Worm (Caenorhabditis elegans) whole organism, young adult: Measurements from ENCODE around the gene F27E5.8.

Experiments used
- B0035.1 ChIP-seq: sonication (generic microtip); optimal IDR thresholded peaks from 2 replicates; lab custom pipeline; 2016; ENCODE audit warnings: missing genetic modification characterization, mild to moderate bottlenecking, missing compliant biosample characterization, missing genotype, missing genetic modification reagents
- B0336.3 ChIP-seq: fragments of 200-800 bp; sonication (Bioruptor generic); IDR thresholded peaks from 2 replicates; pipeline ENCODE4 v1.3.6; 2022; ENCODE audit warnings: missing genetic modification characterization, missing compliant biosample characterization
- D2030.7 ChIP-seq: fragments of 200-800 bp; sonication (Bioruptor generic); IDR thresholded peaks from 2 replicates; pipeline ENCODE4 v1.3.6; 2022; ENCODE audit warnings: missing genetic modification reagents, missing genetic modification characterization, missing compliant biosample characterization
- F33H1.4 ChIP-seq: fragments of 200-800 bp; sonication (Bioruptor generic); IDR thresholded peaks from 2 replicates; pipeline ENCODE4 v1.3.6; 2022; ENCODE audit warnings: missing genetic modification reagents, missing genetic modification characterization, missing compliant biosample characterization
- F49E8.2 ChIP-seq: sonication (generic microtip); optimal IDR thresholded peaks from 3 replicates; lab custom pipeline; 2017; ENCODE audit warnings: missing genetic modification characterization, mild to moderate bottlenecking, missing compliant biosample characterization, antibody characterized with exemption, moderate library complexity; ENCODE audit not compliant: insufficient read depth
- F55B11.4 ChIP-seq: sonication (generic microtip); optimal IDR thresholded peaks from 2 replicates; lab custom pipeline; 2016; ENCODE audit warnings: missing compliant biosample characterization, missing genetic modification characterization, borderline replicate concordance; ENCODE audit not compliant: insufficient read depth
- T26A5.8 ChIP-seq: sonication (generic microtip); optimal IDR thresholded peaks from 2 replicates; lab custom pipeline; 2016; ENCODE audit warnings: missing genetic modification characterization, missing compliant biosample characterization
- Y53F4B.3 ChIP-seq: fragments of 200-800 bp; sonication (Bioruptor generic); IDR thresholded peaks from 2 replicates; pipeline ENCODE4 v1.3.6; 2022; ENCODE audit warnings: missing genetic modification reagents, missing genetic modification characterization, missing compliant biosample characterization
- Y95B8A.8 ChIP-seq: fragments of 200-800 bp; sonication (Bioruptor generic); IDR thresholded peaks from 2 replicates; pipeline ENCODE4 v1.3.6; 2022; ENCODE audit warnings: missing genetic modification reagents, missing genetic modification characterization, missing compliant biosample characterization
- aptf-2 ChIP-seq: fragments of 200-800 bp; sonication (Bioruptor generic); conservative IDR thresholded peaks from 2 replicates; pipeline ENCODE4 v1.3.6; 2022; ENCODE audit warnings: missing genetic modification reagents, missing genetic modification characterization, missing compliant biosample characterization
- bed-2 ChIP-seq: fragments of 200-800 bp; sonication (Bioruptor generic); IDR thresholded peaks from 2 replicates; pipeline ENCODE4 v1.3.6; 2022; ENCODE audit warnings: missing genetic modification reagents, missing genetic modification characterization, missing compliant biosample characterization
- ceh-100 ChIP-seq: fragments of 200-800 bp; sonication (Bioruptor generic); IDR thresholded peaks from 2 replicates; pipeline ENCODE4 v1.3.6; 2022; ENCODE audit warnings: missing genetic modification reagents, missing genetic modification characterization, missing compliant biosample characterization
- ceh-79 ChIP-seq: sonication (generic microtip); optimal IDR thresholded peaks from 2 replicates; lab custom pipeline; 2017; ENCODE audit warnings: mild to moderate bottlenecking, missing genetic modification characterization, missing compliant biosample characterization
- ceh-91 ChIP-seq: fragments of 200-800 bp; sonication (Bioruptor generic); IDR thresholded peaks from 2 replicates; pipeline ENCODE4 v1.3.6; 2022; ENCODE audit warnings: missing genetic modification reagents, missing genetic modification characterization, missing compliant biosample characterization
- dox-1 ChIP-seq: fragments of 200-800 bp; sonication (Bioruptor generic); IDR thresholded peaks from 2 replicates; pipeline ENCODE4 v1.3.6; 2022; ENCODE audit warnings: missing genetic modification reagents, missing genetic modification characterization, missing compliant biosample characterization
- dpl-1 ChIP-seq: fragments of 150-350 bp; optimal IDR thresholded peaks from 2 replicates; lab custom pipeline; 2014; ENCODE audit warnings: missing biosample characterization, missing genetic modification reagents, missing genetic modification characterization
- efl-1 ChIP-seq: fragments of 150-350 bp; optimal IDR thresholded peaks from 2 replicates; lab custom pipeline; 2014; ENCODE audit warnings: missing biosample characterization, missing genetic modification reagents, missing genetic modification characterization
- egrh-3 ChIP-seq: fragments of 200-800 bp; sonication (Bioruptor generic); IDR thresholded peaks from 2 replicates; pipeline ENCODE4 v1.3.6; 2022; ENCODE audit warnings: missing genetic modification reagents, missing genetic modification characterization, missing compliant biosample characterization
- ekl-4 ChIP-seq: fragments of 200-800 bp; sonication (Bioruptor generic); IDR thresholded peaks from 2 replicates; pipeline ENCODE4 v1.3.6; 2022; ENCODE audit warnings: missing genetic modification reagents, missing genetic modification characterization, missing compliant biosample characterization
- ets-4 ChIP-seq: fragments of 200-800 bp; sonication (Bioruptor generic); optimal IDR thresholded peaks from 2 replicates; lab custom pipeline; 2018; ENCODE audit warnings: mild to moderate bottlenecking, missing genetic modification characterization, missing compliant biosample characterization
- hmg-20 ChIP-seq: fragments of 200-800 bp; sonication (Bioruptor generic); IDR thresholded peaks from 2 replicates; pipeline ENCODE4 v1.3.6; 2022; ENCODE audit warnings: missing genetic modification reagents, missing genetic modification characterization, missing compliant biosample characterization
- lag-1 ChIP-seq: fragments of 200-800 bp; sonication (Bioruptor generic); IDR thresholded peaks from 2 replicates; pipeline ENCODE4 v1.3.6; 2022; ENCODE audit warnings: missing genetic modification reagents, missing genetic modification characterization, missing compliant biosample characterization
- let-526 ChIP-seq: fragments of 200-800 bp; sonication (Bioruptor generic); IDR thresholded peaks from 2 replicates; pipeline ENCODE4 v1.3.6; 2022; ENCODE audit warnings: missing genetic modification reagents, missing genetic modification characterization, missing compliant biosample characterization
- lin-40 ChIP-seq: sonication (generic microtip); optimal IDR thresholded peaks from 2 replicates; lab custom pipeline; 2016; ENCODE audit warnings: missing genetic modification characterization, mild to moderate bottlenecking, missing compliant biosample characterization, missing genotype, missing genetic modification reagents
- lin-54 ChIP-seq: fragments of 200-800 bp; sonication (Bioruptor generic); optimal IDR thresholded peaks from 2 replicates; lab custom pipeline; 2018; ENCODE audit warnings: mild to moderate bottlenecking, missing genetic modification characterization, missing compliant biosample characterization
- lir-1 ChIP-seq: fragments of 200-800 bp; sonication (Bioruptor generic); conservative IDR thresholded peaks from 2 replicates; pipeline ENCODE4 v1.3.6; 2022; ENCODE audit warnings: missing genetic modification reagents, missing genetic modification characterization, missing compliant biosample characterization
- lsl-1 ChIP-seq: fragments of 200-800 bp; sonication (Bioruptor generic); optimal IDR thresholded peaks from 2 replicates; lab custom pipeline; 2018; ENCODE audit warnings: mild to moderate bottlenecking, missing genetic modification characterization, moderate library complexity, missing compliant biosample characterization
- lsy-27 ChIP-seq: sonication (generic microtip); optimal IDR thresholded peaks from 2 replicates; lab custom pipeline; 2017; ENCODE audit warnings: missing genetic modification characterization, mild to moderate bottlenecking, missing compliant biosample characterization, antibody characterized with exemption, missing genotype, borderline replicate concordance; ENCODE audit not compliant: insufficient read depth
- madf-10 ChIP-seq: sonication (generic microtip); optimal IDR thresholded peaks from 2 replicates; lab custom pipeline; 2016; ENCODE audit warnings: mild to moderate bottlenecking, missing genetic modification characterization, missing compliant biosample characterization
- madf-3 ChIP-seq: fragments of 200-800 bp; sonication (Bioruptor generic); IDR thresholded peaks from 2 replicates; pipeline ENCODE4 v1.3.6; 2022; ENCODE audit warnings: missing genetic modification reagents, missing genetic modification characterization, missing compliant biosample characterization
- madf-6 ChIP-seq: fragments of 200-800 bp; sonication (Bioruptor generic); IDR thresholded peaks from 2 replicates; pipeline ENCODE4 v1.3.6; 2022; ENCODE audit warnings: missing genetic modification reagents, missing genetic modification characterization, missing compliant biosample characterization
- nfya-2 ChIP-seq: fragments of 200-800 bp; sonication (Bioruptor generic); IDR thresholded peaks from 2 replicates; pipeline ENCODE4 v1.3.6; 2022; ENCODE audit warnings: missing genetic modification reagents, missing genetic modification characterization, missing compliant biosample characterization
- nhr-120 ChIP-seq: fragments of 200-800 bp; sonication (Bioruptor generic); IDR thresholded peaks from 2 replicates; pipeline ENCODE4 v1.3.6; 2022; ENCODE audit warnings: missing genetic modification characterization, missing compliant biosample characterization
- nhr-179 ChIP-seq: sonication (generic microtip); optimal IDR thresholded peaks from 2 replicates; lab custom pipeline; 2016; ENCODE audit warnings: mild to moderate bottlenecking, missing genetic modification characterization, missing compliant biosample characterization
- nhr-27 ChIP-seq: fragments of 200-800 bp; sonication (Bioruptor generic); optimal IDR thresholded peaks from 2 replicates; lab custom pipeline; 2018; ENCODE audit warnings: mild to moderate bottlenecking, missing genetic modification characterization, moderate library complexity, missing compliant biosample characterization
- nhr-90 ChIP-seq: sonication (generic microtip); optimal IDR thresholded peaks from 2 replicates; lab custom pipeline; 2016; ENCODE audit warnings: missing genotype, mild to moderate bottlenecking, missing genetic modification characterization, missing compliant biosample characterization
- rec-8 ChIP-seq, 2 experiments: sonication (generic microtip); optimal IDR thresholded peaks; 2 replicates each; lab custom pipeline; 2016; ENCODE audit warnings: mild to moderate bottlenecking in 2 of 2, missing genetic modification characterization in 2 of 2, missing genetic modification reagents in 2 of 2, missing genotype in 2 of 2, missing biosample characterization in 1 of 2, missing compliant biosample characterization in 1 of 2, moderate library complexity in 1 of 2
- sdz-38 ChIP-seq: sonication (generic microtip); optimal IDR thresholded peaks from 2 replicates; lab custom pipeline; 2016; ENCODE audit warnings: missing genotype, missing genetic modification characterization, missing compliant biosample characterization
- sea-2 ChIP-seq: fragments of 200-800 bp; sonication (Bioruptor generic); IDR thresholded peaks from 2 replicates; pipeline ENCODE4 v1.3.6; 2022; ENCODE audit warnings: missing genetic modification characterization, missing compliant biosample characterization
- snpc-1.3 ChIP-seq: sonication (generic microtip); optimal IDR thresholded peaks from 2 replicates; lab custom pipeline; 2017; ENCODE audit warnings: missing genetic modification characterization, mild to moderate bottlenecking, missing compliant biosample characterization, antibody characterized with exemption, moderate library complexity, missing genotype, missing genetic modification reagents; ENCODE audit not compliant: insufficient read depth
- snpc-3.4 ChIP-seq: sonication (generic microtip); optimal IDR thresholded peaks from 2 replicates; lab custom pipeline; 2017; ENCODE audit warnings: missing genetic modification characterization, mild to moderate bottlenecking, missing compliant biosample characterization, antibody characterized with exemption, moderate library complexity, missing genotype, missing genetic modification reagents
- sptf-2 ChIP-seq: fragments of 200-800 bp; sonication (Bioruptor generic); optimal IDR thresholded peaks from 2 replicates; lab custom pipeline; 2018; ENCODE audit warnings: mild to moderate bottlenecking, missing genetic modification characterization, missing compliant biosample characterization
- unc-130 ChIP-seq: sonication (generic microtip); optimal IDR thresholded peaks from 2 replicates; lab custom pipeline; 2016; ENCODE audit warnings: missing genetic modification reagents, missing genetic modification characterization, missing compliant biosample characterization
- ztf-28 ChIP-seq: fragments of 200-800 bp; sonication (Bioruptor generic); IDR thresholded peaks from 2 replicates; pipeline ENCODE4 v1.3.6; 2022; ENCODE audit warnings: missing genetic modification reagents, missing genetic modification characterization, missing compliant biosample characterization

The F27E5.8 gene

DNA sequence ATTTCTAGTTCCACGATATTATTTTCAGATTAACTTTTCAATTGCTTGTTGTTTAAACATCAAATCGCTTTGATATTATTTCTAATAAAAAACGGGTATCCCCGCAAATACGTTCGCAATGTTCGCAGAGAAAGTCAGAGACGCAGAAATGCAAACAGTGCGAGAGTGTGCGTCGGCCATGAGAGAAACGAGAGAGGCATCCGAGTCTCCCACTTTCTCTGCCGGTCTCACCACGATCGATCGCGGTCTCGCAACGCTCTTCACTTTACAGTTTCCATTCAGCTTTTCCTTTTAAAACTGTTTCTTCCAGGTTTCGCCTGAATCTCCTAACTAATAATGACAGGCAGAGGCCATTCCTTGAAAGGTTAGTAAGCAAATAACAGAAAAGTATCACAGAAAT lies 47.0 kb upstream of the F27E5.8 start, which contains the start of gene F33H1.4 (continued):
- TF ChIP-seq nhr-120 (no peak), lin-54 (GFP tag; lab: Kevin White, UChicago) (peak; percentile 45), ets-4 (no peak), ztf-28 (GFP tag; lab: Robert Waterston, UW) (no peak), ceh-100 (peak; percentile 12; the same call in 1 of the 2 replicates), hmg-20 (GFP tag; lab: Robert Waterston, UW) (no peak), madf-10 (peak; percentile 6), ekl-4 (GFP tag; lab: Robert Waterston, UW) (peak; percentile 62; the same call in 1 of the 2 replicates), sptf-2 (no peak), dox-1 (GFP tag; lab: Robert Waterston, UW) (peak; percentile 5; the same call in 1 of the 2 replicates)
- TF ChIP-seq, all 124 proteins: peak for 30

DNA sequence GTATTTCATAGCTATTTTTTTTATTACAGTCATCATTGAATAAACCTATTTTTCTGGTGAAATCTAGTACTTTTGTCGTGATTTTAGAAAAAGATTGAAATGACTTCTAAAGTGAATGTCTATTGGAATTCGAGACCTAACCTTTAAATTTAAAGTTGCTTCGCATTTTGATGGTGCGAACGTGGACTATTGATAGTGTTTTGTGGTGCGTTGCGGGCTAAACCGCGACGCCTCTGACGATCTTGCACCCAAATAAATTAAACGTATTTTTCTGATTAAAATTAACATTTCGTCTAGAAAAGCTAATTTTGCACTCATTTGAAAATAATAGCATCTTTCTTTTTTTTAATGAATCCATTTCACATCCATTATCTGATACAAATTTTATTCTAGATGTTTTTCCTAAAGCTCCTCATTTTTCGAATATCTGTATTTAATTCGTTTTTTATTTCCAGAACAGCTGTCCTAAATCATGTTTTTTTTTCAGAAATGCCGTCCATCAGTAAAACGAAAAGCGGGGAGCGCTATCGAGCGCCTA lies 45.2 kb upstream of the F27E5.8 start, which contains the start of gene wbp-11:
wbp-11 (plus strand) TSS at position 488 of the 538 bp plus-strand sequence.
- TF ChIP-seq lsl-1 (GFP tag; lab: Kevin White, UChicago) (peak; percentile 4), F49E8.2 (tag; lab: Kevin White, UChicago) (peak; percentile 25), ceh-100 (0 out of 2 replicates have a peak, but pooled peaks have one; percentile 24), lin-54 (GFP tag; lab: Kevin White, UChicago) (peak; percentile 0), rec-8 (tag; optimal IDR thresholded peaks at IDR 0.05; lab: Kevin White, UChicago) (no peak), madf-6 (GFP tag; lab: Robert Waterston, UW) (peak; percentile 52; the same call in 1 of the 2 replicates), hmg-20 (GFP tag; lab: Robert Waterston, UW) (no peak), efl-1 (peak; percentile 23), madf-3 (GFP tag; lab: Robert Waterston, UW) (peak; percentile 90), nhr-90 (tag; lab: Kevin White, UChicago) (no peak), Y53F4B.3 (no peak), D2030.7 (GFP tag; lab: Robert Waterston, UW) (peak; percentile 39; the same call in 1 of the 2 replicates), lsy-27 (tag; lab: Kevin White, UChicago) (no peak), F33H1.4 (GFP tag; lab: Robert Waterston, UW) (0 out of 2 replicates have a peak, but pooled peaks have one; percentile 22)

DNA sequence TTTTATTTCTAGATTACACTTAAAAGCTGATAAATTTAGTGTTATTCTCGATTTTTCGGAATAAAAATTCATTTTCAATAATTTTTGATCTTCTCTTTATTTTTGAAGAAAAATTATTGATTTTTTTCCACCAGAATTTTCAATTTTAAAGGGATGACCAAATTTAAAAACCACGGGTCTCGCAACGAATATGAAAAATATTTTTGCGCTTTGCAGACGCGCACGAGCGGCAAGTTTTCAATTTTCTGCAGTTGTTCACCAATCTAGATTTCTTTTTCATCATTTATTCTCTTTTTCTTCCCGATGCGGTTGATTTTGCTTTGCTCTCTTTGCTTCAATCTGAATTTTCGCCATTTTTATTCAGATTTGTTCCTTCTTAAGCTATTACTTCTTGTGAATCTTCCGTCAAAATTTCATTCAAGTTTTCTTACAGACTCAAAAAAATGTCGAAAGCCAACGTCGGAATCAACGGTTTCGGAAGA lies 43.6 kb upstream of the F27E5.8 start, which contains the start of gene gpd-4:
gpd-4 (plus strand) TSS at position 432 of the 482 bp plus-strand sequence.
- TF ChIP-seq nhr-120 (no peak), B0035.1 (tag; lab: Kevin White, UChicago) (no peak), snpc-1.3 (tag; lab: Kevin White, UChicago) (no peak), D2030.7 (GFP tag; lab: Robert Waterston, UW) (0 out of 2 replicates have a peak, but pooled peaks have one; percentile 40), nhr-27 (tag; lab: Kevin White, UChicago) (no peak), nhr-179 (tag; lab: Kevin White, UChicago) (no peak), Y95B8A.8 (GFP tag; lab: Robert Waterston, UW) (no peak), F55B11.4 (tag; lab: Kevin White, UChicago) (no peak), let-526 (GFP tag; lab: Robert Waterston, UW) (no peak), lin-40 (tag; lab: Kevin White, UChicago) (no peak), snpc-3.4 (tag; lab: Kevin White, UChicago) (peak; percentile 7), ceh-79 (no peak), egrh-3 (no peak), T26A5.8 (no peak), unc-130 (GFP tag; lab: Kevin White, UChicago) (no peak), lag-1 (no peak), sdz-38 (tag; lab: Kevin White, UChicago) (no peak), bed-2 (no peak), nfya-2 (GFP tag; lab: Robert Waterston, UW) (no peak), ceh-91 (peak; percentile 82), dpl-1 (GFP tag; lab: Kevin White, UChicago) (peak; percentile 31), aptf-2 (GFP tag; lab: Robert Waterston, UW) (no peak), sea-2 (GFP tag; lab: Robert Waterston, UW) (no peak), lir-1 (GFP tag; lab: Robert Waterston, UW) (no peak), B0336.3 (GFP tag; lab: Robert Waterston, UW) (no peak)
